Worm (Caenorhabditis elegans) whole organism, late embryonic: ENCODE results near the gene F27D9.13.

Experiments used
- C08G9.2 ChIP-seq: sonication (generic microtip); optimal IDR thresholded peaks from 2 replicates; lab custom pipeline; 2016; ENCODE audit warnings: mild to moderate bottlenecking, missing genetic modification characterization, moderate library complexity, missing compliant biosample characterization
- F13H6.1 ChIP-seq: sonication (generic microtip); optimal IDR thresholded peaks from 2 replicates; lab custom pipeline; 2016; ENCODE audit warnings: missing genetic modification characterization, missing compliant biosample characterization
- hlh-15 ChIP-seq: sonication (generic microtip); optimal IDR thresholded peaks from 2 replicates; lab custom pipeline; 2016; ENCODE audit warnings: missing genetic modification characterization, missing compliant biosample characterization
- hlh-30 ChIP-seq: sonication (generic microtip); optimal IDR thresholded peaks from 2 replicates; lab custom pipeline; 2017; ENCODE audit warnings: antibody characterized with exemption, missing genetic modification characterization, missing compliant biosample characterization; ENCODE audit not compliant: insufficient read depth
- madf-2 ChIP-seq: sonication (generic microtip); optimal IDR thresholded peaks from 2 replicates; lab custom pipeline; 2017; ENCODE audit warnings: missing genetic modification characterization, missing compliant biosample characterization
- pag-3 ChIP-seq: sonication (generic microtip); optimal IDR thresholded peaks from 2 replicates; lab custom pipeline; 2016; ENCODE audit warnings: missing compliant biosample characterization, missing genetic modification characterization, borderline replicate concordance
- pqm-1 ChIP-seq: sonication (generic microtip); optimal IDR thresholded peaks from 2 replicates; lab custom pipeline; 2016; ENCODE audit warnings: missing genetic modification characterization, missing compliant biosample characterization
- zip-5 ChIP-seq: sonication (generic microtip); optimal IDR thresholded peaks from 2 replicates; lab custom pipeline; 2016; ENCODE audit warnings: missing genetic modification characterization, missing compliant biosample characterization
- ztf-16 ChIP-seq: sonication (generic microtip); optimal IDR thresholded peaks from 2 replicates; lab custom pipeline; 2017; ENCODE audit warnings: missing genetic modification characterization, missing compliant biosample characterization

DNA sequence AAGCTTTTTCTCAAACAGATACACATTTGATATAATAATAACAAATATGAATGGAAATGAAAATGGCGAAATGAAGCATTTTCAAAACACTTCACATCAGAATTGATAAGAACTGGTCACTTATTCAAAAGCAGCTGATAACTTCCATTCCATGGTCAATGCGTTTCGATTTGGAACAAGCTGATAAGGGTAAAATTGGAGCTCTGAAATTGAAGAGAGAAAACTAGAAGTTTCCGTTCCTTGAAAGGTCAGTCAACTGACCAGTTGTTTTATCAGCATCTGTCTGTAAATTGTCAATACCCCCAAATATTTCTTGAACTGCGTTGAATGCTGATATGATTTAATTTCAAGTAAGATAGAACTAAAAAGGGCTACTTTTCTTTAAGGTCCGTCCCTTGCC lies 14.9 kb downstream of the F27D9.13 start:
- no peak for TF ChIP-seq hlh-30 (tag; lab: Kevin White, UChicago)
- TF ChIP-seq F13H6.1 (tag; lab: Kevin White, UChicago) = no peak
- no peak for TF ChIP-seq madf-2
- no peak for TF ChIP-seq ztf-16 (tag; lab: Kevin White, UChicago)
- TF ChIP-seq zip-5 (tag; lab: Kevin White, UChicago) = no peak
- no peak for TF ChIP-seq C08G9.2
- TF ChIP-seq hlh-15 (tag; lab: Kevin White, UChicago) = no peak
- TF ChIP-seq pag-3 (tag; lab: Kevin White, UChicago) = no peak
- TF ChIP-seq pqm-1 = no peak
